Fruit fly (Drosophila melanogaster) whole organism, embryonic: ENCODE data around the gene beta4GalT7.

ENCODE experiments used
- Aef1 ChIP-seq: fragments of 200-800 bp; sonication (Bioruptor generic); IDR thresholded peaks from 3 replicates; pipeline ENCODE4 v1.3.6; 2022; ENCODE audit warnings: missing biosample characterization, missing genetic modification characterization
- C15 ChIP-seq: fragments of 200-800 bp; sonication (Bioruptor generic); IDR thresholded peaks from 3 replicates; pipeline ENCODE4 v1.3.6; 2022; ENCODE audit warnings: missing biosample characterization, missing genetic modification characterization
- CG10267 ChIP-seq: fragments of 200-800 bp; sonication (Bioruptor generic); optimal IDR thresholded peaks from 2 replicates; lab custom pipeline; 2018; ENCODE audit warnings: missing biosample characterization, mild to moderate bottlenecking, missing genetic modification characterization, moderate library complexity
- CG10979 ChIP-seq: fragments of 200-800 bp; sonication (Bioruptor generic); optimal IDR thresholded peaks from 2 replicates; lab custom pipeline; 2018; ENCODE audit warnings: missing biosample characterization, mild to moderate bottlenecking, missing genetic modification characterization, moderate library complexity
- CG11560 ChIP-seq: fragments of 200-800 bp; sonication (Bioruptor generic); IDR thresholded peaks from 3 replicates; pipeline ENCODE4 v1.3.6; 2022; ENCODE audit warnings: missing biosample characterization, missing genetic modification characterization
- CG12659 ChIP-seq: fragments of 200-800 bp; sonication (Bioruptor generic); optimal IDR thresholded peaks from 3 replicates; lab custom pipeline; 2017; ENCODE audit warnings: mild to moderate bottlenecking, missing biosample characterization, missing genetic modification reagents, missing genetic modification characterization
- CG13296 ChIP-seq: fragments of 200-800 bp; sonication (Bioruptor generic); optimal IDR thresholded peaks from 3 replicates; lab custom pipeline; 2018; ENCODE audit warnings: missing biosample characterization, mild to moderate bottlenecking, missing genetic modification characterization
- CG13424 ChIP-seq: fragments of 200-800 bp; sonication (Bioruptor generic); optimal IDR thresholded peaks from 2 replicates; lab custom pipeline; 2019; ENCODE audit warnings: missing biosample characterization, mild to moderate bottlenecking, missing genetic modification characterization, moderate library complexity
- CG13624 ChIP-seq: fragments of 200-800 bp; sonication (Bioruptor generic); optimal IDR thresholded peaks from 2 replicates; lab custom pipeline; 2016; ENCODE audit warnings: missing biosample characterization, missing genetic modification characterization
- CG17385 ChIP-seq: fragments of 200-800 bp; sonication (Bioruptor generic); optimal IDR thresholded peaks from 3 replicates; lab custom pipeline; 2018; ENCODE audit warnings: missing biosample characterization, mild to moderate bottlenecking, missing genetic modification characterization
- CG17829 ChIP-seq: fragments of 200-800 bp; optimal IDR thresholded peaks from 2 replicates; lab custom pipeline; 2019; ENCODE audit warnings: missing biosample characterization, mild to moderate bottlenecking, missing genetic modification characterization, moderate library complexity
- CG1792 ChIP-seq: fragments of 200-800 bp; sonication (Bioruptor generic); optimal IDR thresholded peaks from 2 replicates; lab custom pipeline; 2016; ENCODE audit warnings: missing biosample characterization, missing genetic modification characterization
- CG18619 ChIP-seq: fragments of 200-800 bp; sonication (Bioruptor generic); optimal IDR thresholded peaks from 3 replicates; lab custom pipeline; 2017; ENCODE audit warnings: missing biosample characterization, mild to moderate bottlenecking, missing genetic modification characterization
- CG7372 ChIP-seq: fragments of 200-800 bp; sonication (Bioruptor generic); IDR thresholded peaks from 2 replicates; pipeline ENCODE4 v1.3.6; 2022; ENCODE audit warnings: missing biosample characterization, missing genetic modification characterization
- CG7839 ChIP-seq: fragments of 200-800 bp; sonication (Bioruptor generic); optimal IDR thresholded peaks from 3 replicates; lab custom pipeline; 2018; ENCODE audit warnings: missing biosample characterization, mild to moderate bottlenecking, missing genetic modification characterization, moderate library complexity
- CG9932 ChIP-seq: fragments of 200-800 bp; sonication (Bioruptor generic); IDR thresholded peaks from 2 replicates; pipeline ENCODE4 v1.3.6; 2022; ENCODE audit warnings: missing biosample characterization, missing genetic modification characterization
- Chrac-16 ChIP-seq: fragments of 200-800 bp; sonication (Bioruptor generic); optimal IDR thresholded peaks from 3 replicates; lab custom pipeline; 2016; ENCODE audit warnings: missing biosample characterization, missing genetic modification characterization
- Dek ChIP-seq: fragments of 200-800 bp; sonication (Bioruptor generic); optimal IDR thresholded peaks from 3 replicates; lab custom pipeline; 2019; ENCODE audit warnings: missing biosample characterization, mild to moderate bottlenecking, missing genetic modification characterization, moderate library complexity
- E2f2 ChIP-seq: fragments of 200-800 bp; sonication (Bioruptor generic); IDR thresholded peaks from 2 replicates; pipeline ENCODE4 v1.3.6; 2022; ENCODE audit warnings: missing biosample characterization, missing genetic modification characterization
- GATAe ChIP-seq: fragments of 200-800 bp; sonication (Bioruptor generic); conservative IDR thresholded peaks from 2 replicates; pipeline ENCODE4 v1.3.6; 2022; ENCODE audit warnings: missing biosample characterization, missing genetic modification characterization
- Hand ChIP-seq: fragments of 200-800 bp; sonication (Bioruptor generic); optimal IDR thresholded peaks from 2 replicates; lab custom pipeline; 2017; ENCODE audit warnings: mild to moderate bottlenecking, missing biosample characterization, missing genetic modification reagents, missing genetic modification characterization
- MTF-1 ChIP-seq: fragments of 200-800 bp; sonication (Bioruptor generic); optimal IDR thresholded peaks from 2 replicates; lab custom pipeline; 2018; ENCODE audit warnings: missing biosample characterization, mild to moderate bottlenecking, missing genetic modification characterization, borderline replicate concordance
- Med ChIP-seq: fragments of 200-800 bp; sonication (Bioruptor generic); peaks from one replicate; lab custom pipeline; 2016; ENCODE audit warnings: missing biosample characterization, missing genetic modification characterization, mild to moderate bottlenecking, inconsistent platforms, moderate library complexity
- Nf-YC ChIP-seq: fragments of 200-800 bp; optimal IDR thresholded peaks from 3 replicates; lab custom pipeline; 2019; ENCODE audit warnings: missing biosample characterization, mild to moderate bottlenecking, missing genetic modification characterization, moderate library complexity
- Pdp1 ChIP-seq, 2 experiments: fragments of 200-800 bp; sonication (Bioruptor generic); optimal IDR thresholded peaks; 3 replicates each; lab custom pipeline; 2016; ENCODE audit warnings: missing biosample characterization in 2 of 2, missing genetic modification characterization in 2 of 2, mild to moderate bottlenecking in 1 of 2, moderate library complexity in 1 of 2
- Rfx ChIP-seq: fragments of 200-800 bp; sonication (Bioruptor generic); IDR thresholded peaks from 2 replicates; pipeline ENCODE4 v1.3.6; 2022; ENCODE audit warnings: missing biosample characterization, missing genetic modification characterization
- Usf ChIP-seq: fragments of 200-800 bp; sonication (Bioruptor generic); optimal IDR thresholded peaks from 2 replicates; lab custom pipeline; 2017; ENCODE audit warnings: missing genotype, missing biosample characterization, missing genetic modification characterization
- YL-1 ChIP-seq: fragments of 200-800 bp; sonication (Bioruptor generic); optimal IDR thresholded peaks from 3 replicates; lab custom pipeline; 2017; ENCODE audit warnings: missing biosample characterization, mild to moderate bottlenecking, missing genetic modification characterization
- abd-A ChIP-seq: fragments of 200-800 bp; sonication (Bioruptor generic); optimal IDR thresholded peaks from 3 replicates; lab custom pipeline; 2019; ENCODE audit warnings: missing biosample characterization, mild to moderate bottlenecking, missing genetic modification characterization, moderate library complexity
- al ChIP-seq: fragments of 200-800 bp; sonication (Bioruptor generic); IDR thresholded peaks from 2 replicates; pipeline ENCODE4 v1.3.6; 2022; ENCODE audit warnings: missing biosample characterization, missing genetic modification characterization
- cato ChIP-seq: fragments of 200-800 bp; sonication (Bioruptor generic); optimal IDR thresholded peaks from 2 replicates; lab custom pipeline; 2016; ENCODE audit warnings: missing biosample characterization, missing genetic modification characterization, borderline replicate concordance
- caup ChIP-seq: fragments of 200-800 bp; sonication (Bioruptor generic); optimal IDR thresholded peaks from 3 replicates; lab custom pipeline; 2017; ENCODE audit warnings: missing biosample characterization, mild to moderate bottlenecking, missing genetic modification characterization, moderate library complexity; ENCODE audit not compliant: severe bottlenecking
- ci ChIP-seq: fragments of 200-800 bp; sonication (Bioruptor generic); IDR thresholded peaks from 3 replicates; pipeline ENCODE4 v1.3.6; 2022; ENCODE audit warnings: missing biosample characterization, missing genetic modification characterization
- cwo ChIP-seq: fragments of 200-800 bp; sonication (Bioruptor generic); optimal IDR thresholded peaks from 3 replicates; lab custom pipeline; 2017; ENCODE audit warnings: missing biosample characterization, missing genetic modification characterization, mild to moderate bottlenecking, moderate library complexity, missing genetic modification reagents
- eyg ChIP-seq: fragments of 200-800 bp; sonication (Bioruptor generic); optimal IDR thresholded peaks from 3 replicates; lab custom pipeline; 2016; ENCODE audit warnings: missing biosample characterization, missing genetic modification characterization
- fd3F ChIP-seq: fragments of 200-800 bp; sonication (Bioruptor generic); optimal IDR thresholded peaks from 2 replicates; lab custom pipeline; 2018; ENCODE audit warnings: missing biosample characterization, mild to moderate bottlenecking, missing genetic modification characterization, moderate library complexity
- hkb ChIP-seq, 2 experiments: fragments of 200-800 bp in 1 of 2; fragments of >200 bp in 1 of 2; sonication (Bioruptor generic) in 1 of 2; IDR thresholded peaks in 1 of 2; optimal IDR thresholded peaks in 1 of 2; 2 replicates each; pipeline versions ENCODE4 v1.3.6 to Lab custom; 2017 to 2022; ENCODE audit warnings: missing biosample characterization in 1 of 2, missing genetic modification characterization in 1 of 2
- hth ChIP-seq: fragments of >200 bp; optimal IDR thresholded peaks from 2 replicates; lab custom pipeline; 2017; ENCODE audit warnings: inconsistent platforms
- ken ChIP-seq: fragments of 200-800 bp; sonication (Bioruptor generic); IDR thresholded peaks from 3 replicates; pipeline ENCODE4 v1.3.6; 2022; ENCODE audit warnings: missing biosample characterization, missing genetic modification characterization
- knrl ChIP-seq: fragments of 200-800 bp; sonication (Bioruptor generic); IDR thresholded peaks from 3 replicates; pipeline ENCODE4 v1.3.6; 2022; ENCODE audit warnings: missing biosample characterization, missing genetic modification characterization; ENCODE audit not compliant: partially characterized antibody
- mirr ChIP-seq: fragments of 200-800 bp; sonication (Bioruptor generic); optimal IDR thresholded peaks from 3 replicates; lab custom pipeline; 2018; ENCODE audit warnings: missing biosample characterization, mild to moderate bottlenecking, missing genetic modification characterization
- odd ChIP-seq: fragments of 200-800 bp; sonication (Bioruptor generic); optimal IDR thresholded peaks from 2 replicates; lab custom pipeline; 2017; ENCODE audit warnings: missing biosample characterization, mild to moderate bottlenecking, missing genetic modification characterization
- row ChIP-seq: fragments of 200-800 bp; sonication (Bioruptor generic); IDR thresholded peaks from 3 replicates; pipeline ENCODE4 v1.3.6; 2022; ENCODE audit warnings: missing biosample characterization, missing genetic modification characterization
- seq ChIP-seq: fragments of 200-800 bp; sonication (Bioruptor generic); IDR thresholded peaks from 2 replicates; pipeline ENCODE4 v1.3.6; 2022; ENCODE audit warnings: missing biosample characterization, missing genetic modification characterization
- shn ChIP-seq: fragments of 200-800 bp; sonication (Bioruptor generic); optimal IDR thresholded peaks from 3 replicates; lab custom pipeline; 2016; ENCODE audit warnings: missing biosample characterization, missing genetic modification characterization
- sob ChIP-seq: fragments of 200-800 bp; sonication (Bioruptor generic); IDR thresholded peaks from 2 replicates; pipeline ENCODE4 v1.3.6; 2022; ENCODE audit warnings: missing biosample characterization, missing genetic modification characterization
- stc ChIP-seq: fragments of 200-800 bp; sonication (Bioruptor generic); IDR thresholded peaks from 2 replicates; pipeline ENCODE4 v1.3.6; 2022; ENCODE audit warnings: missing biosample characterization, missing genetic modification characterization

The beta4GalT7 gene

dm6 chr3R:25027281-25028219, 4.5 kb downstream of the beta4GalT7 start (continued):
- TF ChIP-seq Pdp1 (GFP tag; optimal IDR thresholded peaks at IDR 0.05; lab: Kevin White, UChicago), result peak in 1 of 2 experiments; percentile 8
- TF ChIP-seq CG9932 (GFP tag; lab: Robert Waterston, UW), result no peak
- TF ChIP-seq eyg (GFP tag; lab: Kevin White, UChicago), result no peak
- peak; percentile 22 for TF ChIP-seq CG1792
- no peak for TF ChIP-seq seq (GFP tag; lab: Robert Waterston, UW)
- TF ChIP-seq Chrac-16 (GFP tag; lab: Kevin White, UChicago), result peak; percentile 13
- TF ChIP-seq Hand (GFP tag; lab: Kevin White, UChicago), result peak; percentile 63
- TF ChIP-seq Dek, result no peak
- TF ChIP-seq caup, result peak; percentile 16
- TF ChIP-seq CG17385, result peak; percentile 57
- peak; percentile 64 for TF ChIP-seq CG18619
- peak; percentile 70 for TF ChIP-seq Med
- no peak for TF ChIP-seq shn (GFP tag; lab: Kevin White, UChicago)
- no peak for TF ChIP-seq CG7372 (GFP tag; lab: Robert Waterston, UW)
- TF ChIP-seq Aef1 (GFP tag; lab: Robert Waterston, UW), result no peak
- no peak for TF ChIP-seq knrl (GFP tag; lab: Robert Waterston, UW)
- TF ChIP-seq YL-1, result peak; percentile 23
- peak; percentile 24; the same call in 1 of the 2 replicates for TF ChIP-seq stc (GFP tag; lab: Robert Waterston, UW)
- TF ChIP-seq CG12659 (GFP tag; lab: Kevin White, UChicago), result peak; percentile 68
- TF ChIP-seq CG10267 (tag; lab: Kevin White, UChicago), result no peak
- TF ChIP-seq al (GFP tag; lab: Robert Waterston, UW), result 0 out of 2 replicates have a peak, but pooled peaks have one; percentile 14
- peak; percentile 20 for TF ChIP-seq odd (GFP tag; lab: Kevin White, UChicago)
- peak; percentile 24 for TF ChIP-seq fd3F (GFP tag; lab: Kevin White, UChicago)
- TF ChIP-seq E2f2 (GFP tag; lab: Robert Waterston, UW), result no peak
- TF ChIP-seq Nf-YC (tag; lab: Kevin White, UChicago), result peak; percentile 43
- TF ChIP-seq hth, result no peak
- TF ChIP-seq hkb (optimal IDR thresholded peaks at IDR 0.05; lab: Kevin White, UChicago), result no peak
- TF ChIP-seq hkb (GFP tag; IDR thresholded peaks at IDR 0.05; lab: Robert Waterston, UW), result peak; percentile 40; the same call in 1 of the 2 replicates
- peak; percentile 84 for TF ChIP-seq mirr (GFP tag; lab: Kevin White, UChicago)
- no peak for TF ChIP-seq cato
- no peak for TF ChIP-seq C15 (GFP tag; lab: Robert Waterston, UW)
- TF ChIP-seq cwo (GFP tag; lab: Kevin White, UChicago), result peak; percentile 59
- TF ChIP-seq MTF-1, result peak; percentile 50
- peak; percentile 66 for TF ChIP-seq row (GFP tag; lab: Robert Waterston, UW)
- TF ChIP-seq abd-A (tag; lab: Kevin White, UChicago), result no peak
- TF ChIP-seq GATAe (GFP tag; lab: Robert Waterston, UW), result peak; percentile 76
- peak; percentile 48 for TF ChIP-seq CG13296 (GFP tag; lab: Kevin White, UChicago)
- TF ChIP-seq CG7839, result no peak
- no peak for TF ChIP-seq CG11560 (tag; lab: Robert Waterston, UW)
- TF ChIP-seq ken (GFP tag; lab: Robert Waterston, UW), result no peak
- no peak for TF ChIP-seq CG10979 (tag; lab: Kevin White, UChicago)
- TF ChIP-seq Rfx (GFP tag; lab: Robert Waterston, UW), result peak; percentile 47; the same call in 1 of the 2 replicates
- TF ChIP-seq sob (GFP tag; lab: Robert Waterston, UW), result peak; percentile 26; the same call in 1 of the 2 replicates
- TF ChIP-seq CG13424, result peak; percentile 59
- TF ChIP-seq ci (GFP tag; lab: Robert Waterston, UW), result peak; percentile 40; the same call in 2 of the 3 replicates
- TF ChIP-seq Usf, result peak; percentile 6
- peak; percentile 20 for TF ChIP-seq CG13624 (GFP tag; lab: Kevin White, UChicago)
- peak; percentile 4 for TF ChIP-seq CG17829
